Fruit fly (Drosophila melanogaster): Measurements from ENCODE around the gene CG9981.

The CG9981 gene

DNA sequence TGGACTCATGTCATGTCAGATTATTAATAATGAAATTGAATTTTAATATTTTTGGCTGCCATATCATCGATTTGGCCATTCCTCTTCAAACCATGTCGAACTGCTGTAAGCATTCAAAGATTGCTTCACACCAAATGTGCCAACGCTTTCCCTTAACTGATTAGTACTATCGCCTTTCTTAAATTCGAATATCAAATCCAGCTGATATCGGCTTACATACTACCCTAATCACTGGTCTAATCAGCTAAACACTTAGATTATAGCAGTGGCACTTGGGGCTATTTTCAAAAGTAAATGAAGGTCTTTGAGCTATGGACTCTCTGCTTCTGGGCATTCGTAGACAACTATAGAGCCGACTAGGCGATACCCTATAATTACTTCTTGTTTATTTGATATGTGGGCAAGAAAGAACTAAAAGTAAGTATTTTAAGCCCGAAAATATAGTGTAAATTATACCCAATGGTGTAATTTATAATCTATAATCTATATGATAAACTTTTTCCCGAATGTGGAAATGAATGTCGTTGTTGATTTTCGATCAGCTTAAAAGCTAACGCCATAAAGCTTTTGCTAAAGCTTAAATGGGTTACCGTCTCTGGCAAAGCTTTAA lies 1.0 kb downstream of the CG9981 start (continued):
- no peak for TF ChIP-seq CG8478 (optimal IDR thresholded peaks at IDR 0.05)
- TF ChIP-seq CG30403 (GFP tag; optimal IDR thresholded peaks at IDR 0.05): peak; percentile 78
- peak; percentile 35 for TF ChIP-seq chn (GFP tag; optimal IDR thresholded peaks at IDR 0.05)
- no peak for TF ChIP-seq mld (GFP tag; IDR thresholded peaks at IDR 0.05; ENCODE audit: partially characterized antibody)
- peak; percentile 39 for TF ChIP-seq gsb-n (tag; optimal IDR thresholded peaks at IDR 0.05)
- peak; percentile 71; the same call in 2 of the 3 replicates for TF ChIP-seq Dbx (GFP tag; IDR thresholded peaks at IDR 0.05)
- TF ChIP-seq Xbp1 (GFP tag; optimal IDR thresholded peaks at IDR 0.05): peak; percentile 80
- peak; percentile 21 for TF ChIP-seq CG10274 (GFP tag; optimal IDR thresholded peaks at IDR 0.05)
- TF ChIP-seq ap (GFP tag; IDR thresholded peaks at IDR 0.05): peak; percentile 62; the same call in 1 of the 2 replicates
- peak; percentile 62 to 84 for TF ChIP-seq dpn (GFP tag; optimal IDR thresholded peaks at IDR 0.05)
- peak; percentile 84 for TF ChIP-seq grau (tag; optimal IDR thresholded peaks at IDR 0.05)
- TF ChIP-seq Fer2 (tag; optimal IDR thresholded peaks at IDR 0.05): peak; percentile 4
- peak; percentile 45 for TF ChIP-seq maf-S (GFP tag; optimal IDR thresholded peaks at IDR 0.05)
- no peak for TF ChIP-seq CG18764 (GFP tag; optimal IDR thresholded peaks at IDR 0.05)
- no peak for TF ChIP-seq CG14965 (GFP tag; optimal IDR thresholded peaks at IDR 0.05; ENCODE audit: borderline replicate concordance)
- no peak for TF ChIP-seq chinmo (GFP tag; IDR thresholded peaks at IDR 0.05; ENCODE audit: partially characterized antibody)
- no peak; the same call in 1 of the 2 replicates for TF ChIP-seq CG31441 (GFP tag; IDR thresholded peaks at IDR 0.05)
- peak; percentile 78 for TF ChIP-seq seq (GFP tag; IDR thresholded peaks at IDR 0.05)
- TF ChIP-seq CG8388 (GFP tag; optimal IDR thresholded peaks at IDR 0.05): peak; percentile 64
- TF ChIP-seq CG12659 (GFP tag; optimal IDR thresholded peaks at IDR 0.05): peak; percentile 78
- TF ChIP-seq cg (GFP tag; optimal IDR thresholded peaks at IDR 0.05): no peak
- peak; percentile 6 for TF ChIP-seq CG2875 (GFP tag; optimal IDR thresholded peaks at IDR 0.05)
- peak; percentile 75 for TF ChIP-seq mam (GFP tag; optimal IDR thresholded peaks at IDR 0.05)
- peak; percentile 65 for TF ChIP-seq sd (tag; optimal IDR thresholded peaks at IDR 0.05)
- TF ChIP-seq Bgb (GFP tag; IDR thresholded peaks at IDR 0.05; ENCODE audit: partially characterized antibody): no peak
- TF ChIP-seq CG7556 (GFP tag; optimal IDR thresholded peaks at IDR 0.05): peak; percentile 83
- TF ChIP-seq kay (GFP tag; optimal IDR thresholded peaks at IDR 0.05): peak; percentile 47
- TF ChIP-seq CG4730 (GFP tag; IDR thresholded peaks at IDR 0.05): peak; percentile 67
- TF ChIP-seq CG10565 (GFP tag; optimal IDR thresholded peaks at IDR 0.05): no peak
- TF ChIP-seq z (GFP tag; IDR thresholded peaks at IDR 0.05): 0 out of 3 replicates have a peak, but pooled peaks have one; percentile 16
- TF ChIP-seq sug (tag; optimal IDR thresholded peaks at IDR 0.05): peak; percentile 70
- peak; percentile 53; the same call in 1 of the 2 replicates for TF ChIP-seq ssp (GFP tag; IDR thresholded peaks at IDR 0.05)
- no peak for TF ChIP-seq Dip2 (GFP tag; IDR thresholded peaks at IDR 0.05)
- peak; percentile 62 for TF ChIP-seq Chrac-16 (GFP tag; optimal IDR thresholded peaks at IDR 0.05)
- TF ChIP-seq dmrt11E (tag; optimal IDR thresholded peaks at IDR 0.05): no peak
- TF ChIP-seq B-H1 (GFP tag; IDR thresholded peaks at IDR 0.05): peak; percentile 64; the same call in 2 of the 3 replicates
- TF ChIP-seq CG8281 (tag; optimal IDR thresholded peaks at IDR 0.05): peak; percentile 34
- TF ChIP-seq slou (GFP tag; optimal IDR thresholded peaks at IDR 0.05): peak; percentile 58
- peak; percentile 63 for TF ChIP-seq CG14050 (GFP tag; IDR thresholded peaks at IDR 0.05)
- TF ChIP-seq CG1647 (GFP tag; optimal IDR thresholded peaks at IDR 0.05): peak; percentile 62
- no peak for TF ChIP-seq CG15073 (GFP tag; optimal IDR thresholded peaks at IDR 0.05)
- peak in 1 of 2 experiments; percentile 90 for TF ChIP-seq Hr51 (GFP tag; optimal IDR thresholded peaks at IDR 0.05)
- TF ChIP-seq pnt (GFP tag; optimal IDR thresholded peaks at IDR 0.05): peak; percentile 43
- peak; percentile 89 for TF ChIP-seq CG15269 (tag; optimal IDR thresholded peaks at IDR 0.05)
- TF ChIP-seq unc-4 (GFP tag; IDR thresholded peaks at IDR 0.05; ENCODE audit: partially characterized antibody): no peak
- TF ChIP-seq CG6689 (GFP tag; IDR thresholded peaks at IDR 0.05): peak; percentile 78
- peak; percentile 90 for TF ChIP-seq D19A (tag; optimal IDR thresholded peaks at IDR 0.05)
- TF ChIP-seq usp (GFP tag; optimal IDR thresholded peaks at IDR 0.05): no peak
- TF ChIP-seq prd (optimal IDR thresholded peaks at IDR 0.05): no peak
- peak; percentile 80 for TF ChIP-seq prd (GFP tag; IDR thresholded peaks at IDR 0.05)
